Worm (Caenorhabditis elegans) whole organism, midembryonic: ENCODE data around the gene hyl-1.

Experiments
- T22C8.4 ChIP-seq: fragments of 200-800 bp; sonication (Bioruptor generic); IDR thresholded peaks from 2 replicates; pipeline ENCODE4 v1.3.6; 2022; ENCODE audit warnings: missing genetic modification characterization, missing compliant biosample characterization
- klf-2 ChIP-seq: fragments of 200-800 bp; sonication (Bioruptor generic); conservative IDR thresholded peaks from 2 replicates; pipeline ENCODE4 v1.3.6; 2022; ENCODE audit warnings: missing genetic modification reagents, missing genetic modification characterization, missing compliant biosample characterization
- tab-1 ChIP-seq: fragments of 200-800 bp; sonication (Bioruptor generic); IDR thresholded peaks from 2 replicates; pipeline ENCODE4 v1.3.6; 2022; ENCODE audit warnings: missing genetic modification characterization, missing compliant biosample characterization

DNA sequence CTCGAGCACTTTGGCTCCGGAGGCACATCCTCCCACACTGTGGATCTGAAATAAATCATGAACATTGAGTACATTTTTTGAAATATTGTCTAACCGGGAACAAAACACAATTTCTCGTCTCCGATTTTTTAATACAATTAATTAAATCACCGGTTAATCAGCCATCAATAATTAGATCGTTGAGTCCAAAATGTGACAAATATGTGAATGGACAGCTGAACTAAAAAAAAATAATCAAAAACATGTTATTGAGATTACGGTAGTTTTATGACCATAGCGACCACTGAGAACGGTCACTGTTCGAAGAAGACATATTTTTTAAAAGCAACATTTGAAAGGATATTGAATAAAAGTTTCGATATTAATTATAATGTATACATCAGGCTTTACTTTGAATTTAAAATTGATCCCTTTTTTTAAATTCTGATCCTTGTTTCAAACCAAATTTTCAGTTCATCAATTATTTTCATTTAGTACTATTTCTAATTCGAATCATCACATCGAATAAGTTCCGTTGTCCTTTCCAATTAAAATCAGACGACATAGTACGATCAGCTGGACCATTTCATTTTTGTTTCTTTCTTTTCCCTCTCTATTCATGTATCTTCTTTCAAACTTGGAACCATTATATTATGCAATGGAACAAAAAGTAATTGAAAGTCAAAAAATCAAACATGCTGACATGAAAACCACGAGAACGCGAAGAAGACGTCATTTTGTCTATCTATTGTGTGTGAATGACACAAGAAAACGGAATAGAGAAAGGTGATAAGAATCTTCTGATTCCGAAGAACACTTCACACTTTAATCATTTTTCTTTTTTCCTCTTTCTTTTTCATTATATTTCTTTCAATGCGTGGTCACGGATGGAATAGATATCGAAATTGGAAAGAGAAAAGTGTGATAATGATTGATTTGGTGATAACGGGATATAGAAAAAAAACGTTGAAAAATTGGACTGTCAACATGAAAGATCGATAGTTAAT is 8.6 kb upstream of the hyl-1 start:
- no peak for TF ChIP-seq klf-2
- TF ChIP-seq tab-1 (GFP tag; lab: Robert Waterston, UW) = no peak
- no peak for TF ChIP-seq T22C8.4 (GFP tag; lab: Robert Waterston, UW)
